Worm (Caenorhabditis elegans) whole organism, mixed stage, embryonic: ENCODE results near the gene tyr-6.

Source experiments
- ces-1 ChIP-seq: fragments of 150-350 bp; optimal IDR thresholded peaks from 2 replicates; lab custom pipeline; 2014; ENCODE audit warnings: missing biosample characterization, missing genetic modification reagents, missing genetic modification characterization
- elt-3 ChIP-seq: fragments of 150-350 bp; optimal IDR thresholded peaks from 2 replicates; lab custom pipeline; 2014; ENCODE audit warnings: missing biosample characterization, missing genetic modification characterization
- lsy-2 ChIP-seq: fragments of 150-350 bp; optimal IDR thresholded peaks from 2 replicates; lab custom pipeline; 2014; ENCODE audit warnings: missing biosample characterization, missing genetic modification characterization
- nhr-12 ChIP-seq: fragments of 150-350 bp; optimal IDR thresholded peaks from 2 replicates; lab custom pipeline; 2014; ENCODE audit warnings: missing biosample characterization, missing genetic modification characterization
- nhr-237 ChIP-seq: fragments of 150-350 bp; optimal IDR thresholded peaks from 2 replicates; lab custom pipeline; 2014; ENCODE audit warnings: missing biosample characterization, missing genetic modification characterization
- nhr-28 ChIP-seq: fragments of 150-350 bp; optimal IDR thresholded peaks from 2 replicates; lab custom pipeline; 2014; ENCODE audit warnings: missing biosample characterization, missing genetic modification characterization
- nhr-76 ChIP-seq: sonication (generic microtip); optimal IDR thresholded peaks from 2 replicates; lab custom pipeline; 2017; ENCODE audit warnings: missing biosample characterization, missing genetic modification characterization
- pha-4 ChIP-seq: fragments of 150-350 bp; optimal IDR thresholded peaks from 2 replicates; lab custom pipeline; 2018; ENCODE audit warnings: missing biosample characterization, missing genetic modification reagents, missing genetic modification characterization
- tbx-8 ChIP-seq: fragments of 200-800 bp; sonication (Bioruptor generic); optimal IDR thresholded peaks from 2 replicates; lab custom pipeline; 2018; ENCODE audit warnings: mild to moderate bottlenecking, missing genetic modification characterization, moderate library complexity, missing compliant biosample characterization
- unc-62 ChIP-seq: fragments of 150-350 bp; optimal IDR thresholded peaks from 2 replicates; lab custom pipeline; 2014; ENCODE audit warnings: missing biosample characterization, missing genetic modification reagents, missing genetic modification characterization
- ztf-11 ChIP-seq: fragments of 150-350 bp; optimal IDR thresholded peaks from 2 replicates; lab custom pipeline; 2014; ENCODE audit warnings: missing biosample characterization, missing genetic modification characterization

- TF ChIP-seq nhr-237 (tag; lab: Kevin White, UChicago) (no peak), ztf-11 (tag; lab: Kevin White, UChicago) (no peak), tbx-8 (no peak), lsy-2 (tag; lab: Kevin White, UChicago) (no peak), unc-62 (GFP tag; lab: Kevin White, UChicago) (no peak), nhr-12 (no peak), nhr-76 (tag; lab: Kevin White, UChicago) (no peak), ces-1 (GFP tag; lab: Kevin White, UChicago) (no peak), nhr-28 (no peak), pha-4 (no peak), elt-3 (tag; lab: Kevin White, UChicago) (no peak)
These were observed 34.4 kb downstream of the tyr-6 start for ce11 chrIV:6514700-6515099.
